Fruit fly (Drosophila melanogaster): ENCODE results near the gene CG11368.

DNA sequence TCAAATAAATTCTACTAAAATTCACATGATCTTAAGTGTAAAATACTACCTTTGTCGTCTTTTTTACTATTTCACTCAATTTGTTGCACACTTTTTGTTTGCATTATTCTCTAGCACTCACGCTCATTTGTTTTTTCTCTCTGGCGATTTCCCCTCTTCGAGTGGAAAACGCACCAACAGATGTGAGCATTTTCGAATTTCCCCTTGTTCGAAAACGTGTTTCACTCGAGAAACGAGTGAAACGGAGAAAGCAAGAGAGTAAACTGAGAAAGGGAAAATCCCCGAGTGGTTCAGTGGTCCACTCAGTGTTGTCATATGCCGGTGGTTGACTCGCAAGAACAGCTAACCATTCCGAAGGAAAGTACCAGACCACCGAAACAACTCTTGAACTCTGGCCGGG, 7.0 kb upstream of the CG11368 start:
- TF ChIP-seq psq (optimal IDR thresholded peaks at IDR 0.05) (no peak), usp (GFP tag; optimal IDR thresholded peaks at IDR 0.05) (no peak), EcR (GFP tag; optimal IDR thresholded peaks at IDR 0.05) (no peak), pan (optimal IDR thresholded peaks at IDR 0.05) (no peak), CG8478 (optimal IDR thresholded peaks at IDR 0.05) (no peak), Dll (optimal IDR thresholded peaks at IDR 0.05) (no peak)
